Fruit fly (Drosophila melanogaster) whole organism, prepupa: Measurements from ENCODE around the gene AdamTS-B.
A peak's percentile ranks its signal among the peaks of the same experiment; 100 is the strongest.

ENCODE experiments used
- CG10631 ChIP-seq: fragments of 200-800 bp; sonication (Bioruptor generic); optimal IDR thresholded peaks from 2 replicates; lab custom pipeline; 2016; ENCODE audit warnings: missing biosample characterization, missing genetic modification characterization
- CG10669 ChIP-seq: fragments of 200-800 bp; sonication (Bioruptor generic); optimal IDR thresholded peaks from 3 replicates; lab custom pipeline; 2018; ENCODE audit warnings: missing biosample characterization, mild to moderate bottlenecking, missing genetic modification characterization, moderate library complexity
- CG11294 ChIP-seq: fragments of 200-800 bp; sonication (Bioruptor generic); IDR thresholded peaks from 2 replicates; pipeline ENCODE4 v1.3.6; 2022; ENCODE audit warnings: missing biosample characterization, missing genetic modification characterization
- CG11762 ChIP-seq: fragments of 200-800 bp; sonication (Bioruptor generic); optimal IDR thresholded peaks from 3 replicates; lab custom pipeline; 2016; ENCODE audit warnings: missing biosample characterization, missing genetic modification characterization; ENCODE audit not compliant: insufficient read depth
- CG11902 ChIP-seq: fragments of 200-800 bp; sonication (Bioruptor generic); optimal IDR thresholded peaks from 3 replicates; lab custom pipeline; 2016; ENCODE audit warnings: missing biosample characterization, missing genetic modification characterization
- CG15336 ChIP-seq: fragments of 200-800 bp; sonication (Bioruptor generic); IDR thresholded peaks from 2 replicates; pipeline ENCODE4 v1.3.6; 2022; ENCODE audit warnings: missing biosample characterization, missing genetic modification characterization
- CG1621 ChIP-seq: fragments of 200-800 bp; sonication (Bioruptor generic); optimal IDR thresholded peaks from 3 replicates; lab custom pipeline; 2018; ENCODE audit warnings: missing biosample characterization, mild to moderate bottlenecking, missing genetic modification characterization
- CG16779 ChIP-seq: fragments of 200-800 bp; sonication (Bioruptor generic); optimal IDR thresholded peaks from 3 replicates; lab custom pipeline; 2017; ENCODE audit warnings: missing biosample characterization, mild to moderate bottlenecking, missing genetic modification characterization
- CG3032 ChIP-seq: fragments of 200-800 bp; optimal IDR thresholded peaks from 2 replicates; lab custom pipeline; 2019; ENCODE audit warnings: missing biosample characterization, mild to moderate bottlenecking, missing genetic modification characterization, moderate library complexity
- CG31627 ChIP-seq: fragments of 200-800 bp; sonication (Bioruptor generic); optimal IDR thresholded peaks from 3 replicates; lab custom pipeline; 2016; ENCODE audit warnings: missing biosample characterization, missing genetic modification characterization
- CG32006 ChIP-seq: fragments of 200-800 bp; sonication (Bioruptor generic); optimal IDR thresholded peaks from 3 replicates; lab custom pipeline; 2017; ENCODE audit warnings: missing biosample characterization, mild to moderate bottlenecking, missing genetic modification characterization
- CG34406 ChIP-seq: fragments of 200-800 bp; sonication (Bioruptor generic); optimal IDR thresholded peaks from 3 replicates; lab custom pipeline; 2016; ENCODE audit warnings: missing biosample characterization, missing genetic modification characterization
- CG3919 ChIP-seq: fragments of 200-800 bp; sonication (Bioruptor generic); optimal IDR thresholded peaks from 3 replicates; lab custom pipeline; 2016; ENCODE audit warnings: missing biosample characterization, missing genetic modification characterization
- CG4318 ChIP-seq: fragments of 200-800 bp; sonication (Bioruptor generic); optimal IDR thresholded peaks from 3 replicates; lab custom pipeline; 2017; ENCODE audit warnings: missing biosample characterization, mild to moderate bottlenecking, missing genetic modification characterization
- CG6792 ChIP-seq: fragments of 200-800 bp; sonication (Bioruptor generic); optimal IDR thresholded peaks from 3 replicates; lab custom pipeline; 2016; ENCODE audit warnings: missing biosample characterization, missing genetic modification characterization
- CG6808 ChIP-seq: fragments of 200-800 bp; sonication (Bioruptor generic); optimal IDR thresholded peaks from 3 replicates; lab custom pipeline; 2017; ENCODE audit warnings: missing biosample characterization, missing genetic modification characterization, mild to moderate bottlenecking, moderate library complexity, missing genetic modification reagents
- CG6854 ChIP-seq: fragments of 200-800 bp; sonication (Bioruptor generic); optimal IDR thresholded peaks from 2 replicates; lab custom pipeline; 2017; ENCODE audit warnings: missing biosample characterization, mild to moderate bottlenecking, missing genetic modification characterization
- CG7368 ChIP-seq: fragments of 200-800 bp; sonication (Bioruptor generic); optimal IDR thresholded peaks from 3 replicates; lab custom pipeline; 2016; ENCODE audit warnings: missing biosample characterization, missing genetic modification characterization
- CG8319 ChIP-seq: fragments of 200-800 bp; sonication (Bioruptor generic); optimal IDR thresholded peaks from 3 replicates; lab custom pipeline; 2016; ENCODE audit warnings: missing biosample characterization, missing genetic modification characterization
- CG8632 ChIP-seq: fragments of 200-800 bp; sonication (Bioruptor generic); optimal IDR thresholded peaks from 3 replicates; lab custom pipeline; 2016; ENCODE audit warnings: missing biosample characterization, missing genetic modification characterization
- CG9139 ChIP-seq: fragments of 200-800 bp; sonication (Bioruptor generic); optimal IDR thresholded peaks from 3 replicates; lab custom pipeline; 2017; ENCODE audit warnings: missing biosample characterization, mild to moderate bottlenecking, missing genetic modification characterization
- Eip75B ChIP-seq: fragments of 200-800 bp; sonication (Bioruptor generic); optimal IDR thresholded peaks from 3 replicates; lab custom pipeline; 2016; ENCODE audit warnings: missing biosample characterization, missing genetic modification characterization
- Eip93F ChIP-seq: fragments of 200-800 bp; sonication (Bioruptor generic); optimal IDR thresholded peaks from 2 replicates; lab custom pipeline; 2016; ENCODE audit warnings: missing biosample characterization, mild to moderate bottlenecking, missing genetic modification characterization
- Ets21C ChIP-seq: fragments of 200-800 bp; sonication (Bioruptor generic); optimal IDR thresholded peaks from 3 replicates; lab custom pipeline; 2016; ENCODE audit warnings: missing biosample characterization, missing genetic modification characterization
- Ets96B ChIP-seq: fragments of 200-800 bp; optimal IDR thresholded peaks from 2 replicates; lab custom pipeline; 2019; ENCODE audit warnings: missing biosample characterization, mild to moderate bottlenecking, missing genetic modification characterization, moderate library complexity
- Gug ChIP-seq: fragments of 200-800 bp; sonication (Bioruptor generic); IDR thresholded peaks from 2 replicates; pipeline ENCODE4 v1.3.6; 2022; ENCODE audit warnings: missing biosample characterization, missing genetic modification characterization
- Hr38 ChIP-seq: sonication (Bioruptor generic); optimal IDR thresholded peaks from 2 replicates; lab custom pipeline; 2016; ENCODE audit warnings: missing biosample characterization, missing genetic modification characterization
- Hr39 ChIP-seq: fragments of 200-800 bp; sonication (Bioruptor generic); optimal IDR thresholded peaks from 2 replicates; lab custom pipeline; 2016; ENCODE audit warnings: missing biosample characterization, missing genetic modification characterization
- Hr4 ChIP-seq: fragments of 200-800 bp; sonication (Bioruptor generic); optimal IDR thresholded peaks from 3 replicates; lab custom pipeline; 2016; ENCODE audit warnings: missing biosample characterization, missing genetic modification characterization
- Met ChIP-seq: fragments of 200-800 bp; sonication (Bioruptor generic); optimal IDR thresholded peaks from 3 replicates; lab custom pipeline; 2016; ENCODE audit warnings: missing biosample characterization, missing genetic modification characterization
- Smox ChIP-seq: fragments of 200-800 bp; sonication (Bioruptor generic); optimal IDR thresholded peaks from 3 replicates; lab custom pipeline; 2016; ENCODE audit warnings: missing biosample characterization, missing genetic modification characterization
- Sox102F ChIP-seq: fragments of 200-800 bp; sonication (Bioruptor generic); optimal IDR thresholded peaks from 2 replicates; lab custom pipeline; 2016; ENCODE audit warnings: missing biosample characterization, mild to moderate bottlenecking, missing genetic modification characterization
- Sox14 ChIP-seq: fragments of 200-800 bp; sonication (Bioruptor generic); optimal IDR thresholded peaks from 3 replicates; lab custom pipeline; 2016; ENCODE audit warnings: missing biosample characterization, missing genetic modification characterization
- Sox15 ChIP-seq: fragments of 200-800 bp; sonication (Bioruptor generic); optimal IDR thresholded peaks from 3 replicates; lab custom pipeline; 2016; ENCODE audit warnings: missing biosample characterization, missing genetic modification characterization
- achi ChIP-seq: fragments of 200-800 bp; sonication (Bioruptor generic); optimal IDR thresholded peaks from 3 replicates; lab custom pipeline; 2016; ENCODE audit warnings: missing biosample characterization, missing genetic modification characterization
- acj6 ChIP-seq: fragments of 200-800 bp; sonication (Bioruptor generic); optimal IDR thresholded peaks from 3 replicates; lab custom pipeline; 2016; ENCODE audit warnings: missing biosample characterization, missing genetic modification characterization
- cyc ChIP-seq: fragments of 200-800 bp; sonication (Bioruptor generic); optimal IDR thresholded peaks from 3 replicates; lab custom pipeline; 2016; ENCODE audit warnings: missing biosample characterization, missing genetic modification characterization
- dac ChIP-seq: fragments of 200-800 bp; sonication (Bioruptor generic); optimal IDR thresholded peaks from 2 replicates; lab custom pipeline; 2017; ENCODE audit warnings: missing biosample characterization, mild to moderate bottlenecking, missing genetic modification characterization
- dsx ChIP-seq: fragments of 200-800 bp; optimal IDR thresholded peaks from 3 replicates; lab custom pipeline; 2019; ENCODE audit warnings: missing biosample characterization, mild to moderate bottlenecking, missing genetic modification characterization, moderate library complexity; ENCODE audit not compliant: poor library complexity, severe bottlenecking
- eg ChIP-seq: fragments of 200-800 bp; sonication (Bioruptor generic); IDR thresholded peaks from 3 replicates; pipeline ENCODE4 v1.3.6; 2022; ENCODE audit warnings: missing biosample characterization, missing genetic modification characterization
- esn ChIP-seq: fragments of 200-800 bp; sonication (Bioruptor generic); optimal IDR thresholded peaks from 2 replicates; lab custom pipeline; 2016; ENCODE audit warnings: missing biosample characterization, mild to moderate bottlenecking, missing genetic modification characterization, moderate library complexity
- fd59A ChIP-seq: fragments of 200-800 bp; sonication (Bioruptor generic); optimal IDR thresholded peaks from 2 replicates; lab custom pipeline; 2017; ENCODE audit warnings: missing biosample characterization, mild to moderate bottlenecking, missing genetic modification characterization, missing genetic modification reagents
- fd85E ChIP-seq: fragments of 200-800 bp; sonication (Bioruptor generic); optimal IDR thresholded peaks from 3 replicates; lab custom pipeline; 2016; ENCODE audit warnings: missing biosample characterization, missing genetic modification characterization
- fkh ChIP-seq: fragments of 200-800 bp; sonication (Bioruptor generic); optimal IDR thresholded peaks from 3 replicates; lab custom pipeline; 2017; ENCODE audit warnings: missing biosample characterization, mild to moderate bottlenecking, missing genetic modification characterization, moderate library complexity
- lz ChIP-seq: fragments of 200-800 bp; sonication (Bioruptor generic); optimal IDR thresholded peaks from 3 replicates; lab custom pipeline; 2016; ENCODE audit warnings: missing biosample characterization, missing genetic modification characterization
- net ChIP-seq: fragments of 200-800 bp; sonication (Bioruptor generic); optimal IDR thresholded peaks from 3 replicates; lab custom pipeline; 2016; ENCODE audit warnings: missing biosample characterization, missing genetic modification characterization
- pdm3 ChIP-seq: fragments of 200-800 bp; sonication (Bioruptor generic); optimal IDR thresholded peaks from 3 replicates; lab custom pipeline; 2016; ENCODE audit warnings: missing biosample characterization, missing genetic modification characterization
- salr ChIP-seq, 2 experiments: fragments of 200-800 bp; sonication (Bioruptor generic); optimal IDR thresholded peaks; 3 replicates each; lab custom pipeline; 2016 to 2018; ENCODE audit warnings: missing biosample characterization in 2 of 2, missing genetic modification characterization in 2 of 2, mild to moderate bottlenecking in 1 of 2
- spab ChIP-seq: fragments of 200-800 bp; sonication (Bioruptor generic); optimal IDR thresholded peaks from 2 replicates; lab custom pipeline; 2017; ENCODE audit warnings: missing biosample characterization, mild to moderate bottlenecking, missing genetic modification characterization, missing genetic modification reagents
- svp ChIP-seq: fragments of 200-800 bp; sonication (Bioruptor generic); peaks from one replicate; lab custom pipeline; 2016; ENCODE audit warnings: missing biosample characterization, missing genetic modification characterization
- topi ChIP-seq: fragments of 200-800 bp; sonication (Bioruptor generic); optimal IDR thresholded peaks from 3 replicates; lab custom pipeline; 2016; ENCODE audit warnings: missing biosample characterization, missing genetic modification characterization
- vri ChIP-seq: fragments of 200-800 bp; sonication (Bioruptor generic); optimal IDR thresholded peaks from 3 replicates; lab custom pipeline; 2016; ENCODE audit warnings: missing biosample characterization, mild to moderate bottlenecking, missing genetic modification characterization

AdamTS-B gene

DNA sequence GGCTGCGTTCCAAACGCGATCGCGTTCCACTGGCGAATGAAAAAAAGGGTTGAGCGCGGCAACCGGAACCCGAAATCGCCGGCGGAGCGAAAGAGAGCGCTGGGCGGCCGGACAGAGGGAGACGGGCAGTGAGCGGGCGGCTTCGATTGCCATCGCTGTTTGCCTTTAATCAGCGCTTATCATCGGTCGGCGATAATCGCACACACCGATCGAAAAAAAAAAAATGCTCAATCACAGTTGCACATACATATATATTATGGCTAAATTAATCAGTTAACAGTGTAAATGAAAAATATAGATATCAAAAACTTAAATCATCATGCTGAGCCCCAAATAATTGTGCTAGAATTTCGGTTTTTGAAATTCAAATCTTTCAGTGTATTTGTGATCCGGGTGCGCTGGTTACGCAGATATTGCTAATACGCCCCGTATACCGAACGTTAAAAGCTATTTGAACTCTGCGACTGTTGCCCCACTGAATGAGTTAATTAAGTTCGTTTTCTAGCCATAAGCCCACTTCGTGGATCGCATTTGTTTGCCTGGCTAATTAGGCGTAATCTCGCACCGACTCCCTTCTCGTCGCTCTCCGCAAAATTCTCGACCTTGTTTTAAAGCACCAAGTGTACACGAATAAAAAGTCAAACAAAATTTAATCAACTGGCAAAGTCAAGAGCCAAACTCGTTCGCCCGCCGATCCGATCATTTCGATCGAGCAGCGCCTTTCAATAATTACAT is 19.6 kb downstream of the AdamTS-B start, which contains the start of gene CG33080:
Gene CG33080, minus strand, starts transcription at position 38 of the 735 bp plus-strand sequence.
- TF ChIP-seq CG4318 (GFP tag; lab: Kevin White, UChicago), result no peak
- no peak for TF ChIP-seq fkh
- TF ChIP-seq CG31627, result peak; percentile 28
- TF ChIP-seq CG6808 (GFP tag; lab: Kevin White, UChicago), result no peak
- no peak for TF ChIP-seq CG1621 (tag; lab: Kevin White, UChicago)
- TF ChIP-seq salr (GFP tag; optimal IDR thresholded peaks at IDR 0.05; lab: Kevin White, UChicago), result no peak
- TF ChIP-seq Met (GFP tag; lab: Kevin White, UChicago), result peak; percentile 41
- peak; percentile 39 for TF ChIP-seq topi
- TF ChIP-seq vri (GFP tag; lab: Kevin White, UChicago), result peak; percentile 13
- TF ChIP-seq Ets21C (GFP tag; lab: Kevin White, UChicago), result no peak
- TF ChIP-seq fd59A (GFP tag; lab: Kevin White, UChicago), result no peak
- TF ChIP-seq CG3919 (GFP tag; lab: Kevin White, UChicago), result no peak
- no peak for TF ChIP-seq Hr38 (GFP tag; lab: Kevin White, UChicago)
- no peak for TF ChIP-seq fd85E
- no peak for TF ChIP-seq CG8632 (GFP tag; lab: Kevin White, UChicago)
- peak; percentile 0 for TF ChIP-seq acj6 (GFP tag; lab: Kevin White, UChicago)
- peak; percentile 38 for TF ChIP-seq Smox (GFP tag; lab: Kevin White, UChicago)
- TF ChIP-seq Sox15, result no peak
- TF ChIP-seq svp, result peak; percentile 21
- no peak for TF ChIP-seq CG15336 (GFP tag; lab: Robert Waterston, UW)
- TF ChIP-seq CG16779 (tag; lab: Kevin White, UChicago), result no peak
- TF ChIP-seq CG9139, result no peak
- TF ChIP-seq CG11294 (GFP tag; lab: Robert Waterston, UW), result no peak
- TF ChIP-seq Eip75B, result no peak
- TF ChIP-seq dac (GFP tag; lab: Kevin White, UChicago), result no peak
- TF ChIP-seq CG3032 (tag; lab: Kevin White, UChicago), result no peak
- TF ChIP-seq net (GFP tag; lab: Kevin White, UChicago), result no peak
- TF ChIP-seq pdm3 (GFP tag; lab: Kevin White, UChicago), result peak; percentile 26
- TF ChIP-seq Gug (GFP tag; lab: Robert Waterston, UW), result no peak
- TF ChIP-seq Hr39 (GFP tag; lab: Kevin White, UChicago), result peak; percentile 20
- no peak for TF ChIP-seq dsx (GFP tag; lab: Kevin White, UChicago)
- TF ChIP-seq Ets96B (tag; lab: Kevin White, UChicago), result no peak
- no peak for TF ChIP-seq spab (GFP tag; lab: Kevin White, UChicago)
- TF ChIP-seq CG6854 (GFP tag; lab: Kevin White, UChicago), result no peak
- TF ChIP-seq cyc (GFP tag; lab: Kevin White, UChicago), result peak; percentile 7
- peak; percentile 0 for TF ChIP-seq lz (GFP tag; lab: Kevin White, UChicago)
- peak; percentile 15 for TF ChIP-seq achi (GFP tag; lab: Kevin White, UChicago)
- TF ChIP-seq CG10669 (GFP tag; lab: Kevin White, UChicago), result no peak
- peak; percentile 36 for TF ChIP-seq esn (GFP tag; lab: Kevin White, UChicago)
- no peak for TF ChIP-seq Eip93F (GFP tag; lab: Kevin White, UChicago)
- TF ChIP-seq Sox102F (GFP tag; lab: Kevin White, UChicago), result no peak
- no peak for TF ChIP-seq Hr4
- no peak for TF ChIP-seq CG11762
- no peak for TF ChIP-seq CG7368 (GFP tag; lab: Kevin White, UChicago)
- TF ChIP-seq CG8319 (GFP tag; lab: Kevin White, UChicago), result no peak
- no peak for TF ChIP-seq CG34406 (GFP tag; lab: Kevin White, UChicago)
- TF ChIP-seq CG6792 (GFP tag; lab: Kevin White, UChicago), result peak; percentile 17
- no peak for TF ChIP-seq eg
- no peak for TF ChIP-seq CG32006 (GFP tag; lab: Kevin White, UChicago)
- no peak for TF ChIP-seq CG11902
- TF ChIP-seq Sox14 (GFP tag; lab: Kevin White, UChicago), result no peak
- no peak for TF ChIP-seq CG10631 (GFP tag; lab: Kevin White, UChicago)
